Worm (Caenorhabditis elegans): ENCODE results near the gene col-111.

DNA sequence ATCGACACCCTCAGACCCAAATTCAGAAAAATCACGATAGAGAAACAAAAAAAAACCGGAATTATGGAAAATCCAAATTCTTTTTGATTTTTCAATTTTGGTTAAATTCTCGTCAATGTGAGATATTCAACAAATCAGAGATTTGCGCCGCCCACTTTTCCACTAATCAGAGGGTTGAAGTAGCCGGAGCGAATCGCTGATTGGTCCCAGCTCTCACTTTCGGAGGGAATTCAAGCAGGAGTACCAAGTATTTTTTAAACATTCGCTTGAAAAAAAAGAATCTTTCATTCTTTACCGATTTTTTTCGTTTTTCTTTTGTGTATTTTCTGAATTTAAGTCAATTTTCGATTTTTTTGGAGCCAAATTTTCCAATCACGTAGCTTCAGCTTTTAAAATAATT, 48.1 kb upstream of the col-111 start:
- no peak for TF ChIP-seq ama-1 (optimal IDR thresholded peaks at IDR 0.05)
- TF ChIP-seq tbx-11 (GFP tag; IDR thresholded peaks at IDR 0.05) = no peak
- TF ChIP-seq scrt-1 (GFP tag; IDR thresholded peaks at IDR 0.05) = no peak
- TF ChIP-seq ceh-36 (tag; optimal IDR thresholded peaks at IDR 0.05) = no peak
- no peak for TF ChIP-seq B0310.2 (tag; optimal IDR thresholded peaks at IDR 0.05)
- TF ChIP-seq tbx-37 (GFP tag; conservative IDR thresholded peaks at IDR 0.05) = no peak
